Fruit fly (Drosophila melanogaster): ENCODE results near the gene Trmt112.

The Trmt112 gene

DNA sequence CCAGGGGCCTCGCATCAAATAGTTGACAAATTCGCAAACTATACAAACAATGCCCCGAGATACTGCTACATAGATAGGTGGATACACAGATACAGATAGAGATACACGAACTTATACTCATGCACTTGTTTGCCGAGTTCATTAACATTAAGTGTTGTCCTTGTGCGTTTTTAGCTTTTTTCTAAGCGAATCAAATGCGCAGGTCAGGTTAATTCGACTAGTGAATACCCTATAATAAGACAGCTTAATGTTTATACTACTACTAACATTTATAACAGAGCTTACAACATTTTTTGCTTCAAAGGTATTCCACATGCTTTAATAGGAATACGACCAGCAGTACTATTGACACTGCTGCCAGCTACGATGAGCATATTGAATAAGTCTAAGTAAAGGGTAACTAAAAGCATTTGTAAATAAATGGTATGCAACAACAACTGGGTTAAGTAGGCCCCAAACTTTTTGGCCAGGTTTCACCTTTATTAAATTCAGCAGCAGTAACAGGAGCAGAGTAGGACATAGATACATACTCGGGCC is 24.9 kb upstream of the Trmt112 start (continued):
- TF ChIP-seq Jarid2 (GFP tag; optimal IDR thresholded peaks at IDR 0.05), result peak; percentile 7
- TF ChIP-seq CG3065 (GFP tag; optimal IDR thresholded peaks at IDR 0.05), result no peak
- TF ChIP-seq fd3F (GFP tag; optimal IDR thresholded peaks at IDR 0.05), result peak; percentile 44
- no peak for TF ChIP-seq Nf-YC (tag; optimal IDR thresholded peaks at IDR 0.05)
- TF ChIP-seq da (GFP tag; optimal IDR thresholded peaks at IDR 0.05), result no peak
- no peak for TF ChIP-seq CG16813 (GFP tag; IDR thresholded peaks at IDR 0.05; ENCODE audit: partially characterized antibody)
- TF ChIP-seq jing (GFP tag; optimal IDR thresholded peaks at IDR 0.05), result peak; percentile 10
- TF ChIP-seq CG17359 (tag; optimal IDR thresholded peaks at IDR 0.05), result no peak
- peak; percentile 37; the same call in 1 of the 2 replicates for TF ChIP-seq al (GFP tag; IDR thresholded peaks at IDR 0.05)
- TF ChIP-seq CG15601 (tag; optimal IDR thresholded peaks at IDR 0.05), result no peak
- no peak for TF ChIP-seq ken (GFP tag; IDR thresholded peaks at IDR 0.05)
- no peak for TF ChIP-seq schlank (tag; optimal IDR thresholded peaks at IDR 0.05)
- TF ChIP-seq CG1647 (GFP tag; optimal IDR thresholded peaks at IDR 0.05), result no peak
- TF ChIP-seq CG7928 (GFP tag; optimal IDR thresholded peaks at IDR 0.05), result no peak
- peak; percentile 14 for TF ChIP-seq pho (GFP tag; optimal IDR thresholded peaks at IDR 0.05)
- no peak for TF ChIP-seq sna (GFP tag; IDR thresholded peaks at IDR 0.05; ENCODE audit: partially characterized antibody)
- no peak for TF ChIP-seq CG7963 (GFP tag; IDR thresholded peaks at IDR 0.05; ENCODE audit: partially characterized antibody)
- peak; percentile 29 for TF ChIP-seq CG13424 (tag; optimal IDR thresholded peaks at IDR 0.05)
- TF ChIP-seq CG10366 (GFP tag; IDR thresholded peaks at IDR 0.05), result no peak
- TF ChIP-seq Gsc (GFP tag; IDR thresholded peaks at IDR 0.05), result no peak
- TF ChIP-seq Dek (tag; optimal IDR thresholded peaks at IDR 0.05), result no peak
- no peak for TF ChIP-seq MTF-1 (GFP tag; optimal IDR thresholded peaks at IDR 0.05; ENCODE audit: borderline replicate concordance)
- TF ChIP-seq CG3838 (GFP tag; optimal IDR thresholded peaks at IDR 0.05), result no peak
- TF ChIP-seq az2 (GFP tag; optimal IDR thresholded peaks at IDR 0.05), result no peak
- TF ChIP-seq ems (GFP tag; optimal IDR thresholded peaks at IDR 0.05), result no peak
- TF ChIP-seq CG17328 (GFP tag; IDR thresholded peaks at IDR 0.05), result no peak
- no peak for TF ChIP-seq zen (tag; optimal IDR thresholded peaks at IDR 0.05)
- no peak for TF ChIP-seq CG32772 (GFP tag; IDR thresholded peaks at IDR 0.05)
- no peak for TF ChIP-seq Dref (GFP tag; IDR thresholded peaks at IDR 0.05)
- TF ChIP-seq CG9817 (tag; optimal IDR thresholded peaks at IDR 0.05), result peak; percentile 4
- TF ChIP-seq E2f2 (GFP tag; IDR thresholded peaks at IDR 0.05), result no peak
- no peak for TF ChIP-seq Atf3 (GFP tag; optimal IDR thresholded peaks at IDR 0.05)

DNA sequence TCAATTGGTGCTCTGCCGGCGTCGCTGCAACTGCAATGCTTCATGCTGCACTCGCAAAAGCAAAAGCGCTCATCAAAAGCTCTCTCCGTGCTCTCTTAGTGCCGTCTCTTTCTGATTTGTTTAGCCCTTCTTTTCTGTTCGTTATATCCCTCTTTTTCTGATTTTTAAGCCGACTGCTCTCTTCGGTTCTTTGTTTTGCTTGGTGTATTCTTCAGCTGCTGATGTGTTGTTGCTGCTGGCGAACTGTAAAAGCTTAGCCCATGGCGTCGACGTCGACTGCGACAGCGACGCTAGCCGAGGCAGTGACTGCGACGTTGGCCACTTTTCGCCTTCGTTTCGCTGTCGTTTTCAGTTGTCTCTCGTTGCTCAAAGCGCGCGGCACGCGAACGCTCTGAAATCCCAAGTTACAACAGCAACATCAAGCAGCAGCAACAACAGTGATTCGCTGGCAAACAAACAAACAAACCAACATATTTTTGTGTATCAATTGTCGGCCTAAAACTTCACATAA is 23.4 kb upstream of the Trmt112 start:
- peak; percentile 32; the same call in 1 of the 2 replicates for TF ChIP-seq HLH3B (GFP tag; IDR thresholded peaks at IDR 0.05)
- TF ChIP-seq CG5180 (GFP tag; optimal IDR thresholded peaks at IDR 0.05), result peak; percentile 24
- peak; percentile 13 for TF ChIP-seq her (GFP tag; optimal IDR thresholded peaks at IDR 0.05)
- no peak for TF ChIP-seq Hsf (GFP tag; optimal IDR thresholded peaks at IDR 0.05)
- TF ChIP-seq caup (GFP tag; optimal IDR thresholded peaks at IDR 0.05; ENCODE audit: severe bottlenecking), result peak; percentile 38
- TF ChIP-seq rib (GFP tag; IDR thresholded peaks at IDR 0.05), result 0 out of 2 replicates have a peak, but pooled peaks have one; percentile 18
- no peak; the same call in 1 of the 2 replicates for TF ChIP-seq E2f2 (GFP tag; IDR thresholded peaks at IDR 0.05)
- peak; percentile 91 for TF ChIP-seq CG3838 (GFP tag; optimal IDR thresholded peaks at IDR 0.05)
- peak; percentile 59 for TF ChIP-seq nom (GFP tag; optimal IDR thresholded peaks at IDR 0.05)
- no peak for TF ChIP-seq CG12391 (tag; optimal IDR thresholded peaks at IDR 0.05)
- TF ChIP-seq slp2 (GFP tag; optimal IDR thresholded peaks at IDR 0.05), result no peak
- no peak for TF ChIP-seq wor (GFP tag; IDR thresholded peaks at IDR 0.05)
- no peak for TF ChIP-seq onecut (GFP tag; IDR thresholded peaks at IDR 0.05)
- TF ChIP-seq CG6689 (GFP tag; IDR thresholded peaks at IDR 0.05), result no peak
- TF ChIP-seq unc-4 (GFP tag; IDR thresholded peaks at IDR 0.05; ENCODE audit: partially characterized antibody), result peak; percentile 47
- TF ChIP-seq grn (GFP tag; optimal IDR thresholded peaks at IDR 0.05), result no peak
- TF ChIP-seq Blimp-1 (GFP tag; optimal IDR thresholded peaks at IDR 0.05), result peak; percentile 77
- TF ChIP-seq Drgx (GFP tag; IDR thresholded peaks at IDR 0.05), result peak; percentile 33; the same call in 1 of the 2 replicates
- TF ChIP-seq sens (GFP tag), result peak; percentile 64
- TF ChIP-seq CG15073 (GFP tag; optimal IDR thresholded peaks at IDR 0.05), result no peak
- TF ChIP-seq ATbp (GFP tag; optimal IDR thresholded peaks at IDR 0.05), result peak; percentile 1
